Fruit fly (Drosophila melanogaster): ENCODE data around the gene Fas2.

- TF ChIP-seq psq (GFP tag; optimal IDR thresholded peaks at IDR 0.05) (no peak), Dif (GFP tag; optimal IDR thresholded peaks at IDR 0.05; ENCODE audit: partially characterized antibody) (no peak), lola (GFP tag; optimal IDR thresholded peaks at IDR 0.05) (no peak), GATAd (GFP tag; optimal IDR thresholded peaks at IDR 0.05) (no peak), N (GFP tag; optimal IDR thresholded peaks at IDR 0.05) (no peak), dmrt93B (GFP tag; optimal IDR thresholded peaks at IDR 0.05) (no peak), Jra (GFP tag; optimal IDR thresholded peaks at IDR 0.05) (no peak), Dfd (GFP tag; optimal IDR thresholded peaks at IDR 0.05) (no peak), dsf (GFP tag; optimal IDR thresholded peaks at IDR 0.05; ENCODE audit: borderline replicate concordance) (no peak), Hr83 (GFP tag; optimal IDR thresholded peaks at IDR 0.05; ENCODE audit: poor library complexity, severe bottlenecking) (no peak), Hr78 (GFP tag; optimal IDR thresholded peaks at IDR 0.05) (no peak)
Measured at dm6 chrX:4139043-4139442, 66.8 kb downstream of the Fas2 start.

Measured in whole organism, wandering third instar larva.